Fruit fly (Drosophila melanogaster) whole organism: ENCODE results near the gene Hs6st.

ENCODE experiments used
- EcR ChIP-seq, 2 experiments: fragments of >200 bp; optimal IDR thresholded peaks; 2 replicates each; lab custom pipeline; 2017; ENCODE audit warnings: missing biosample characterization in 2 of 2, missing genetic modification characterization in 2 of 2, missing genetic modification reagents in 2 of 2
- pan ChIP-seq: fragments of >200 bp; optimal IDR thresholded peaks from 2 replicates; lab custom pipeline; 2017
- usp ChIP-seq: fragments of >200 bp; optimal IDR thresholded peaks from 2 replicates; lab custom pipeline; 2017; ENCODE audit warnings: missing biosample characterization, missing genetic modification characterization, mixed read lengths

- no peak for TF ChIP-seq usp
- no peak for TF ChIP-seq EcR (GFP tag; optimal IDR thresholded peaks at IDR 0.05; lab: Kevin White, UChicago)
- no peak for TF ChIP-seq pan (lab: Kevin White, UChicago)
Observed at dm6 chr3R:20021152-20021769, 12.9 kb upstream of the Hs6st start, which contains the start of the genes PIG-L and psidin.
